Worm (Caenorhabditis elegans) whole organism, L4 larva: ENCODE data around the gene fbxb-3.

ENCODE experiments used
- D1046.2 ChIP-seq: fragments of 200-800 bp; sonication (Bioruptor generic); IDR thresholded peaks from 2 replicates; pipeline ENCODE4 v1.3.6; 2022; ENCODE audit warnings: missing genetic modification characterization, missing compliant biosample characterization
- F37D6.2 ChIP-seq: sonication (generic microtip); optimal IDR thresholded peaks from 2 replicates; lab custom pipeline; 2016; ENCODE audit warnings: mild to moderate bottlenecking, missing genetic modification characterization, missing compliant biosample characterization
- F49E8.2 ChIP-seq: sonication (generic microtip); optimal IDR thresholded peaks from 2 replicates; lab custom pipeline; 2016; ENCODE audit warnings: missing compliant biosample characterization, mild to moderate bottlenecking, missing genetic modification characterization, borderline replicate concordance
- Y48G9A.11 ChIP-seq: fragments of 200-800 bp; sonication (Bioruptor generic); IDR thresholded peaks from 2 replicates; pipeline ENCODE4 v1.3.6; 2022; ENCODE audit warnings: missing genetic modification reagents, missing genetic modification characterization, missing compliant biosample characterization
- ceh-32 ChIP-seq: sonication (generic microtip); optimal IDR thresholded peaks from 2 replicates; lab custom pipeline; 2016; ENCODE audit warnings: mild to moderate bottlenecking, missing genetic modification characterization, missing compliant biosample characterization; ENCODE audit not compliant: poor library complexity
- ceh-44 ChIP-seq: fragments of 200-800 bp; sonication (Bioruptor generic); IDR thresholded peaks from 2 replicates; pipeline ENCODE4 v1.3.6; 2022; ENCODE audit warnings: missing genetic modification reagents, missing genetic modification characterization, missing compliant biosample characterization
- ceh-62 ChIP-seq: sonication (generic microtip); optimal IDR thresholded peaks from 2 replicates; lab custom pipeline; 2017; ENCODE audit warnings: missing biosample characterization, missing genetic modification characterization
- ceh-82 ChIP-seq: sonication (generic microtip); optimal IDR thresholded peaks from 2 replicates; lab custom pipeline; 2017; ENCODE audit warnings: missing biosample characterization, missing genetic modification characterization
- ctbp-1 ChIP-seq: fragments of 200-800 bp; sonication (Bioruptor generic); IDR thresholded peaks from 2 replicates; pipeline ENCODE4 v1.3.6; 2022; ENCODE audit warnings: missing genetic modification reagents, missing genetic modification characterization, missing compliant biosample characterization
- daf-16 ChIP-seq, 3 experiments: sonication (generic microtip); optimal IDR thresholded peaks; 2 replicates each; lab custom pipeline; 2016 to 2017; ENCODE audit warnings: missing genetic modification characterization in 3 of 3, missing genetic modification reagents in 3 of 3, mild to moderate bottlenecking in 2 of 3, missing compliant biosample characterization in 2 of 3, missing biosample characterization in 1 of 3, moderate library complexity in 1 of 3
- daf-8 ChIP-seq: fragments of 200-800 bp; sonication (Bioruptor generic); IDR thresholded peaks from 2 replicates; pipeline ENCODE4 v1.3.6; 2022; ENCODE audit warnings: missing genetic modification characterization, missing compliant biosample characterization
- dmd-6 ChIP-seq: fragments of 200-800 bp; sonication (Bioruptor generic); IDR thresholded peaks from 2 replicates; pipeline ENCODE4 v1.3.6; 2022; ENCODE audit warnings: missing genetic modification reagents, missing genetic modification characterization, missing compliant biosample characterization
- dmd-8 ChIP-seq: fragments of 200-800 bp; sonication (Bioruptor generic); IDR thresholded peaks from 2 replicates; pipeline ENCODE4 v1.3.6; 2022; ENCODE audit warnings: missing genetic modification characterization, missing compliant biosample characterization
- dve-1 ChIP-seq: sonication (generic microtip); optimal IDR thresholded peaks from 2 replicates; lab custom pipeline; 2017; ENCODE audit warnings: antibody characterized with exemption, mild to moderate bottlenecking, missing genetic modification characterization, missing compliant biosample characterization; ENCODE audit not compliant: insufficient read depth
- egl-27 ChIP-seq: sonication (generic microtip); optimal IDR thresholded peaks from 3 replicates; lab custom pipeline; 2017; ENCODE audit warnings: missing biosample characterization, missing genetic modification reagents, missing genetic modification characterization
- fos-1 ChIP-seq: fragments of 150-350 bp; optimal IDR thresholded peaks from 2 replicates; lab custom pipeline; 2014; ENCODE audit warnings: missing biosample characterization, missing genetic modification characterization
- gei-8 ChIP-seq: fragments of 200-800 bp; sonication (Bioruptor generic); optimal IDR thresholded peaks from 2 replicates; lab custom pipeline; 2018; ENCODE audit warnings: mild to moderate bottlenecking, missing genetic modification characterization, missing compliant biosample characterization
- hlh-11 ChIP-seq: fragments of 200-800 bp; sonication (Bioruptor generic); optimal IDR thresholded peaks from 2 replicates; lab custom pipeline; 2018; ENCODE audit warnings: mild to moderate bottlenecking, missing genetic modification characterization, missing compliant biosample characterization
- hlh-30 ChIP-seq: sonication (generic microtip); optimal IDR thresholded peaks from 2 replicates; lab custom pipeline; 2017; ENCODE audit warnings: antibody characterized with exemption, mild to moderate bottlenecking, missing genetic modification characterization, missing compliant biosample characterization; ENCODE audit not compliant: insufficient read depth
- hmg-1.1 ChIP-seq: fragments of 200-800 bp; sonication (Bioruptor generic); IDR thresholded peaks from 2 replicates; pipeline ENCODE4 v1.3.6; 2022; ENCODE audit warnings: missing genetic modification reagents, missing genetic modification characterization, missing compliant biosample characterization
- lim-7 ChIP-seq: fragments of 200-800 bp; sonication (Bioruptor generic); IDR thresholded peaks from 2 replicates; pipeline ENCODE4 v1.3.6; 2022; ENCODE audit warnings: missing genetic modification characterization, missing compliant biosample characterization
- lin-13 ChIP-seq: fragments of 150-350 bp; optimal IDR thresholded peaks from 2 replicates; lab custom pipeline; 2014; ENCODE audit warnings: missing biosample characterization, missing genetic modification reagents, missing genetic modification characterization
- lin-15B ChIP-seq: fragments of 150-350 bp; sonication (generic microtip); optimal IDR thresholded peaks from 3 replicates; lab custom pipeline; 2014; ENCODE audit warnings: missing biosample characterization, missing genetic modification characterization
- lin-29 ChIP-seq: fragments of 200-800 bp; sonication (Bioruptor generic); IDR thresholded peaks from 2 replicates; pipeline ENCODE4 v1.3.6; 2022; ENCODE audit warnings: missing genetic modification reagents, missing genetic modification characterization, missing compliant biosample characterization
- lin-38 ChIP-seq: fragments of 200-800 bp; sonication (Bioruptor generic); IDR thresholded peaks from 2 replicates; pipeline ENCODE4 v1.3.6; 2022; ENCODE audit warnings: missing genetic modification reagents, missing genetic modification characterization, missing compliant biosample characterization
- lir-3 ChIP-seq: sonication (generic microtip); optimal IDR thresholded peaks from 2 replicates; lab custom pipeline; 2016; ENCODE audit warnings: mild to moderate bottlenecking, missing genetic modification characterization, missing compliant biosample characterization
- mdl-1 ChIP-seq, 2 experiments: fragments of 150-350 bp in 1 of 2; sonication (generic microtip) in 1 of 2; optimal IDR thresholded peaks; 2 replicates each; lab custom pipeline; 2014 to 2017; ENCODE audit warnings: missing biosample characterization in 2 of 2, missing genetic modification characterization in 2 of 2
- mep-1 ChIP-seq: fragments of 150-350 bp; sonication (generic microtip); optimal IDR thresholded peaks from 3 replicates; lab custom pipeline; 2014; ENCODE audit warnings: missing biosample characterization, missing genetic modification characterization
- nhr-10 ChIP-seq: fragments of 150-350 bp; optimal IDR thresholded peaks from 2 replicates; lab custom pipeline; 2014; ENCODE audit warnings: missing biosample characterization, missing genetic modification characterization
- nhr-11 ChIP-seq: fragments of 150-350 bp; optimal IDR thresholded peaks from 2 replicates; lab custom pipeline; 2014; ENCODE audit warnings: missing biosample characterization, missing genetic modification characterization
- nhr-111 ChIP-seq: fragments of 200-800 bp; sonication (Bioruptor generic); optimal IDR thresholded peaks from 2 replicates; lab custom pipeline; 2018; ENCODE audit warnings: mild to moderate bottlenecking, missing genetic modification characterization, missing compliant biosample characterization
- nhr-25 ChIP-seq: sonication (generic microtip); optimal IDR thresholded peaks from 2 replicates; lab custom pipeline; 2017; ENCODE audit warnings: missing genetic modification characterization, mild to moderate bottlenecking, missing compliant biosample characterization, antibody characterized with exemption, moderate library complexity, borderline replicate concordance; ENCODE audit not compliant: insufficient read depth
- nhr-28 ChIP-seq: fragments of 150-350 bp; optimal IDR thresholded peaks from 2 replicates; lab custom pipeline; 2014; ENCODE audit warnings: missing biosample characterization, missing genetic modification characterization
- nhr-48 ChIP-seq: sonication (generic microtip); optimal IDR thresholded peaks from 2 replicates; lab custom pipeline; 2016; ENCODE audit warnings: mild to moderate bottlenecking, missing genetic modification characterization, missing compliant biosample characterization
- nhr-6 ChIP-seq: fragments of 150-350 bp; optimal IDR thresholded peaks from 2 replicates; lab custom pipeline; 2014; ENCODE audit warnings: missing biosample characterization, missing genetic modification characterization
- rbr-2 ChIP-seq: sonication (generic microtip); optimal IDR thresholded peaks from 2 replicates; lab custom pipeline; 2016; ENCODE audit warnings: missing genotype, missing genetic modification characterization, missing compliant biosample characterization
- saeg-2 ChIP-seq: fragments of 200-800 bp; sonication (Bioruptor generic); IDR thresholded peaks from 2 replicates; pipeline ENCODE4 v1.3.6; 2022; ENCODE audit warnings: missing genetic modification reagents, missing genetic modification characterization, missing compliant biosample characterization
- sdz-12 ChIP-seq: fragments of 200-800 bp; sonication (Bioruptor generic); optimal IDR thresholded peaks from 2 replicates; lab custom pipeline; 2018; ENCODE audit warnings: mild to moderate bottlenecking, missing genetic modification characterization, missing compliant biosample characterization
- set-16 ChIP-seq: fragments of 200-800 bp; sonication (Bioruptor generic); IDR thresholded peaks from 2 replicates; pipeline ENCODE4 v1.3.6; 2022; ENCODE audit warnings: missing genetic modification reagents, missing genetic modification characterization, missing compliant biosample characterization
- skn-1 ChIP-seq: fragments of 150-350 bp; optimal IDR thresholded peaks from 2 replicates; lab custom pipeline; 2014; ENCODE audit warnings: missing biosample characterization, missing genetic modification characterization
- snpc-1.2 ChIP-seq: fragments of 200-800 bp; sonication (Bioruptor generic); IDR thresholded peaks from 2 replicates; pipeline ENCODE4 v1.3.6; 2022; ENCODE audit warnings: missing genetic modification reagents, missing genetic modification characterization, missing compliant biosample characterization
- spr-1 ChIP-seq: sonication (generic microtip); optimal IDR thresholded peaks from 2 replicates; lab custom pipeline; 2016; ENCODE audit warnings: mild to moderate bottlenecking, missing genetic modification characterization, missing compliant biosample characterization
- tra-1 ChIP-seq: fragments of 200-800 bp; sonication (Bioruptor generic); IDR thresholded peaks from 2 replicates; pipeline ENCODE4 v1.3.6; 2022; ENCODE audit warnings: missing genetic modification reagents, missing genetic modification characterization, missing compliant biosample characterization
- unc-130 ChIP-seq: sonication (generic microtip); optimal IDR thresholded peaks from 2 replicates; lab custom pipeline; 2016; ENCODE audit warnings: missing genetic modification reagents, missing genetic modification characterization, missing compliant biosample characterization
- unc-39 ChIP-seq: sonication (generic microtip); optimal IDR thresholded peaks from 2 replicates; lab custom pipeline; 2017; ENCODE audit warnings: missing biosample characterization, missing genetic modification characterization
- unc-62 ChIP-seq, 3 experiments: fragments of 150-350 bp in 1 of 3; sonication (generic microtip); optimal IDR thresholded peaks in 2 of 3; peaks in 1 of 3; 1 replicate in 1 of 3; 2 replicates in 2 of 3; lab custom pipeline; 2014 to 2017; ENCODE audit warnings: missing biosample characterization in 3 of 3, missing genetic modification characterization in 3 of 3, missing genetic modification reagents in 3 of 3, missing genotype in 1 of 3
- vab-7 ChIP-seq: fragments of 200-800 bp; sonication (Bioruptor generic); IDR thresholded peaks from 2 replicates; pipeline ENCODE4 v1.3.6; 2022; ENCODE audit warnings: missing genetic modification reagents, missing genetic modification characterization, missing compliant biosample characterization
- zag-1 ChIP-seq: fragments of 150-350 bp; optimal IDR thresholded peaks from 2 replicates; lab custom pipeline; 2014; ENCODE audit warnings: missing biosample characterization, missing genetic modification characterization
- zfp-2 ChIP-seq: sonication (generic microtip); optimal IDR thresholded peaks from 2 replicates; lab custom pipeline; 2016; ENCODE audit warnings: mild to moderate bottlenecking, missing genetic modification characterization, missing compliant biosample characterization
- zfp-3 ChIP-seq: fragments of 200-800 bp; sonication (Bioruptor generic); conservative IDR thresholded peaks from 2 replicates; pipeline ENCODE4 v1.3.6; 2022; ENCODE audit warnings: missing genetic modification reagents, missing genetic modification characterization, missing compliant biosample characterization

The fbxb-3 gene

DNA sequence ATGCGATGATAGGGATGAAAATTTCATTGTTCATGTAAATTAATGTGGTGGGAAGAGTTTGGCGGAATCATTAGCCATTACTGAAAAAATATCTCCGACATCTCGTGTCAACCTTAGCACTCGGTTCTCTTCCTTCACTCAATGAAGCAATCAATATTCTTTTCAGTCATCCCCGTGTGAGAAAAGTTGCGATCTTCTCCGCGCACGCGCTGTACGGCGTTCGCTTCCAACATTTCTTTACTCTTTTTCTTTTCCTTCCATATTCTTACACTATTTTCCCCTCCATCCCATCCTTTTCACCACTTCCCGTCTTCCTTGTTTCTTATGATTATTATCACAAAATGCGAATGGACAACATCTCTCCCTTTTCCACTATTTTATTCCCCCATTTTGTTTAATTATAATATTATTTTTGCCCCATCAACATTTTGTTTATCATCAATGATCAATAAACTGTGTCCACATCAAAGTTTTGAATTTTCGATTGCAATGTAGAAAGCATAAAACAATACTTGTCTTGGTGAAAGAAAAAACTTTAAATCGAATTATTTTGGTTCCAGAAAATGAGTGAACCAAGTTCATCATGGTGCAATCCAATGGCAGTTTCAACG is 21.3 kb downstream of the fbxb-3 start, which contains the start of gene mob-1:
Gene mob-1 (plus strand): TSS at position 561 of the 611 bp plus-strand sequence.
- TF ChIP-seq dve-1 (tag; lab: Kevin White, UChicago) (peak; percentile 42), skn-1 (no peak), mdl-1 (tag; optimal IDR thresholded peaks at IDR 0.05; lab: Kevin White, UChicago) (peak in 1 of 2 experiments; percentile 34), daf-8 (GFP tag; lab: Robert Waterston, UW) (no peak), sdz-12 (no peak), nhr-28 (tag; lab: Kevin White, UChicago) (no peak), daf-16 (GFP tag; optimal IDR thresholded peaks at IDR 0.05; lab: Kevin White, UChicago) (no peak), daf-16 (tag; optimal IDR thresholded peaks at IDR 0.05; lab: Kevin White, UChicago) (peak; percentile 43), nhr-10 (no peak), F37D6.2 (tag; lab: Kevin White, UChicago) (no peak), ceh-62 (tag; lab: Kevin White, UChicago) (no peak), unc-130 (no peak), Y48G9A.11 (GFP tag; lab: Robert Waterston, UW) (no peak), zfp-3 (GFP tag; lab: Robert Waterston, UW) (no peak), nhr-6 (tag; lab: Kevin White, UChicago) (no peak), rbr-2 (no peak), lin-13 (GFP tag; lab: Kevin White, UChicago) (no peak), spr-1 (tag; lab: Kevin White, UChicago) (no peak), nhr-25 (no peak), fos-1 (tag; lab: Kevin White, UChicago) (no peak), ceh-32 (tag; lab: Kevin White, UChicago) (no peak), F49E8.2 (no peak), saeg-2 (GFP tag; lab: Robert Waterston, UW) (no peak), unc-39 (tag; lab: Kevin White, UChicago) (no peak), lir-3 (tag; lab: Kevin White, UChicago) (no peak), gei-8 (no peak), set-16 (GFP tag; lab: Robert Waterston, UW) (no peak), hlh-30 (tag; lab: Kevin White, UChicago) (peak; percentile 54), egl-27 (tag; lab: Kevin White, UChicago) (no peak), zag-1 (tag; lab: Kevin White, UChicago) (no peak), zfp-2 (tag; lab: Kevin White, UChicago) (no peak), ceh-82 (tag; lab: Kevin White, UChicago) (no peak), nhr-111 (GFP tag; lab: Kevin White, UChicago) (no peak), dmd-6 (GFP tag; lab: Robert Waterston, UW) (no peak), ceh-44 (GFP tag; lab: Robert Waterston, UW) (no peak), lim-7 (GFP tag; lab: Robert Waterston, UW) (0 out of 2 replicates have a peak, but pooled peaks have one; percentile 36), tra-1 (GFP tag; lab: Robert Waterston, UW) (no peak), ctbp-1 (GFP tag; lab: Robert Waterston, UW) (no peak), lin-15B (no peak), mep-1 (tag; lab: Kevin White, UChicago) (no peak), lin-29 (no peak), unc-62 (GFP tag; optimal IDR thresholded peaks at IDR 0.05 in 1 of 2; lab: Kevin White, UChicago) (no peak), unc-62 (tag; optimal IDR thresholded peaks at IDR 0.05; lab: Kevin White, UChicago) (no peak), hmg-1.1 (GFP tag; lab: Robert Waterston, UW) (no peak), vab-7 (GFP tag; lab: Robert Waterston, UW) (no peak), hlh-11 (peak; percentile 7), nhr-11 (tag; lab: Kevin White, UChicago) (no peak), lin-38 (peak; percentile 39), snpc-1.2 (GFP tag; lab: Robert Waterston, UW) (0 out of 2 replicates have a peak, but pooled peaks have one; percentile 11), nhr-48 (tag; lab: Kevin White, UChicago) (no peak), D1046.2 (no peak), dmd-8 (GFP tag; lab: Robert Waterston, UW) (no peak)
